Fruit fly (Drosophila melanogaster): ENCODE measurements around the gene Trm7-34.

- TF ChIP-seq CG14655 (GFP tag; optimal IDR thresholded peaks at IDR 0.05) (no peak), CG32121 (GFP tag; IDR thresholded peaks at IDR 0.05) (peak; percentile 27; the same call in 1 of the 2 replicates), Ets98B (GFP tag; IDR thresholded peaks at IDR 0.05) (peak; percentile 34; the same call in 1 of the 2 replicates), CG13204 (GFP tag; optimal IDR thresholded peaks at IDR 0.05) (no peak), CG8159 (tag; optimal IDR thresholded peaks at IDR 0.05) (no peak), CG15710 (tag; optimal IDR thresholded peaks at IDR 0.05) (peak; percentile 13), CG34367 (tag; optimal IDR thresholded peaks at IDR 0.05) (no peak), fd96Ca (GFP tag; IDR thresholded peaks at IDR 0.05) (peak; percentile 12; the same call in 1 of the 3 replicates), gl (tag; optimal IDR thresholded peaks at IDR 0.05) (no peak), D1 (tag; optimal IDR thresholded peaks at IDR 0.05) (no peak)
Observed at dm6 chr3R:21127352-21127985, 6.2 kb downstream of the Trm7-34 start, which contains the start of the genes slmb and CG5793.
